Fruit fly (Drosophila melanogaster): ENCODE measurements around the gene Cyp28a5.

Cyp28a5 gene

dm6 chr2L:13955775-13956174, 21.3 kb upstream of the Cyp28a5 start (continued):
- TF ChIP-seq net (GFP tag; optimal IDR thresholded peaks at IDR 0.05) (peak; percentile 95), salr (GFP tag; optimal IDR thresholded peaks at IDR 0.05) (peak; percentile 88 to 92), Eip75B (GFP tag; optimal IDR thresholded peaks at IDR 0.05) (peak; percentile 96), esn (GFP tag; optimal IDR thresholded peaks at IDR 0.05) (peak; percentile 99), Ets96B (tag; optimal IDR thresholded peaks at IDR 0.05) (peak; percentile 86), CG10669 (GFP tag; optimal IDR thresholded peaks at IDR 0.05) (peak; percentile 90), CG11902 (GFP tag; optimal IDR thresholded peaks at IDR 0.05) (peak; percentile 72), fkh (GFP tag; optimal IDR thresholded peaks at IDR 0.05) (no peak), pdm3 (GFP tag; optimal IDR thresholded peaks at IDR 0.05) (peak; percentile 97), Sox102F (GFP tag; optimal IDR thresholded peaks at IDR 0.05) (peak; percentile 98), vri (GFP tag; optimal IDR thresholded peaks at IDR 0.05) (peak; percentile 97), ss (GFP tag; optimal IDR thresholded peaks at IDR 0.05) (peak; percentile 81 to 89), svp (GFP tag) (peak; percentile 95), OdsH (GFP tag; optimal IDR thresholded peaks at IDR 0.05) (peak; percentile 97), CG10631 (GFP tag; optimal IDR thresholded peaks at IDR 0.05) (peak; percentile 96), Sox15 (GFP tag; optimal IDR thresholded peaks at IDR 0.05) (peak; percentile 92), dsx (GFP tag; optimal IDR thresholded peaks at IDR 0.05; ENCODE audit: poor library complexity, severe bottlenecking) (peak; percentile 87), CG9139 (GFP tag; optimal IDR thresholded peaks at IDR 0.05) (peak; percentile 67)

- TF ChIP-seq CG6276 (GFP tag; optimal IDR thresholded peaks at IDR 0.05) = no peak
- TF ChIP-seq salr (GFP tag; optimal IDR thresholded peaks at IDR 0.05) = no peak
These were observed 19.9 kb upstream of the Cyp28a5 start, which contains the start of gene NimA for dm6 chr2L:13957239-13957638. Gene NimA (plus strand): TSS chr2L:13957539.

dm6 chr2L:13960399-13960798, 16.7 kb upstream of the Cyp28a5 start:
- no peak for TF ChIP-seq Eip78C (GFP tag)
- peak; percentile 19 for TF ChIP-seq CG9139 (GFP tag; optimal IDR thresholded peaks at IDR 0.05)

- TF ChIP-seq Eip78C (GFP tag) = peak; percentile 59
- TF ChIP-seq dsx (GFP tag; optimal IDR thresholded peaks at IDR 0.05; ENCODE audit: poor library complexity, severe bottlenecking) = no peak
- TF ChIP-seq svp (GFP tag) = peak; percentile 71
These were observed 13.5 kb upstream of the Cyp28a5 start, which contains the start of gene NimB1 for dm6 chr2L:13963467-13964122. Gene NimB1 (plus strand): TSS chr2L:13963507.

- TF ChIP-seq OdsH (GFP tag; optimal IDR thresholded peaks at IDR 0.05) (no peak), CG1621 (tag; optimal IDR thresholded peaks at IDR 0.05) (no peak), Eip78C (GFP tag) (peak; percentile 16), CG3032 (tag; optimal IDR thresholded peaks at IDR 0.05) (no peak), dsx (GFP tag; optimal IDR thresholded peaks at IDR 0.05; ENCODE audit: poor library complexity, severe bottlenecking) (no peak), CG6808 (GFP tag; optimal IDR thresholded peaks at IDR 0.05) (no peak), CG10669 (GFP tag; optimal IDR thresholded peaks at IDR 0.05) (no peak), CG31627 (GFP tag; optimal IDR thresholded peaks at IDR 0.05) (no peak), Hr38 (GFP tag; optimal IDR thresholded peaks at IDR 0.05) (no peak), ss (GFP tag; optimal IDR thresholded peaks at IDR 0.05) (no peak), CG8632 (GFP tag; optimal IDR thresholded peaks at IDR 0.05) (no peak), topi (GFP tag; optimal IDR thresholded peaks at IDR 0.05) (no peak), fd59A (GFP tag; optimal IDR thresholded peaks at IDR 0.05) (no peak), svp (GFP tag) (peak; percentile 94), Met (GFP tag; optimal IDR thresholded peaks at IDR 0.05) (no peak), Hr4 (GFP tag; optimal IDR thresholded peaks at IDR 0.05) (no peak)
These were observed 10.3 kb upstream of the Cyp28a5 start, which contains the start of gene NimB2 for dm6 chr2L:13966732-13967316. Gene NimB2 (minus strand): TSS chr2L:13967018.

Data from whole organism, prepupa.